Worm (Caenorhabditis elegans) whole organism, L2 larva: ENCODE data around the gene Y32G9A.2.

Experiments used
- F13H6.1 ChIP-seq: sonication (generic microtip); optimal IDR thresholded peaks from 2 replicates; lab custom pipeline; 2016; ENCODE audit warnings: missing genetic modification characterization, missing compliant biosample characterization
- alr-1 ChIP-seq: fragments of 150-350 bp; optimal IDR thresholded peaks from 2 replicates; lab custom pipeline; 2014; ENCODE audit warnings: missing biosample characterization, missing genetic modification characterization
- ama-1 ChIP-seq: fragments of 150-350 bp; optimal IDR thresholded peaks from 2 replicates; lab custom pipeline; 2018; ENCODE audit warnings: inconsistent platforms
- nhr-129 ChIP-seq: fragments of 150-350 bp; optimal IDR thresholded peaks from 2 replicates; lab custom pipeline; 2014; ENCODE audit warnings: missing biosample characterization, missing genetic modification characterization
- nhr-25 ChIP-seq: fragments of 150-350 bp; sonication (generic microtip); optimal IDR thresholded peaks from 3 replicates; lab custom pipeline; 2014; ENCODE audit warnings: missing biosample characterization, missing genetic modification characterization
- unc-39 ChIP-seq: fragments of 150-350 bp; optimal IDR thresholded peaks from 2 replicates; lab custom pipeline; 2014; ENCODE audit warnings: missing biosample characterization, missing genetic modification characterization
- unc-55 ChIP-seq: fragments of 150-350 bp; sonication (generic microtip); optimal IDR thresholded peaks from 3 replicates; lab custom pipeline; 2014; ENCODE audit warnings: missing biosample characterization, missing genetic modification reagents, missing genetic modification characterization
- zag-1 ChIP-seq: fragments of 150-350 bp; optimal IDR thresholded peaks from 2 replicates; lab custom pipeline; 2014; ENCODE audit warnings: missing biosample characterization, missing genetic modification characterization

Y32G9A.2 gene

ce11 chrV:1969690-1970089 lies 51.4 kb downstream of the Y32G9A.2 start:
- TF ChIP-seq unc-39 (no peak), F13H6.1 (tag; lab: Kevin White, UChicago) (no peak), ama-1 (lab: Kevin White, UChicago) (no peak), nhr-25 (tag; lab: Kevin White, UChicago) (no peak), unc-55 (GFP tag; lab: Kevin White, UChicago) (no peak), zag-1 (tag; lab: Kevin White, UChicago) (no peak), alr-1 (tag; lab: Kevin White, UChicago) (no peak), nhr-129 (tag; lab: Kevin White, UChicago) (no peak)
